Worm (Caenorhabditis elegans): ENCODE measurements around the gene lgc-9.

DNA sequence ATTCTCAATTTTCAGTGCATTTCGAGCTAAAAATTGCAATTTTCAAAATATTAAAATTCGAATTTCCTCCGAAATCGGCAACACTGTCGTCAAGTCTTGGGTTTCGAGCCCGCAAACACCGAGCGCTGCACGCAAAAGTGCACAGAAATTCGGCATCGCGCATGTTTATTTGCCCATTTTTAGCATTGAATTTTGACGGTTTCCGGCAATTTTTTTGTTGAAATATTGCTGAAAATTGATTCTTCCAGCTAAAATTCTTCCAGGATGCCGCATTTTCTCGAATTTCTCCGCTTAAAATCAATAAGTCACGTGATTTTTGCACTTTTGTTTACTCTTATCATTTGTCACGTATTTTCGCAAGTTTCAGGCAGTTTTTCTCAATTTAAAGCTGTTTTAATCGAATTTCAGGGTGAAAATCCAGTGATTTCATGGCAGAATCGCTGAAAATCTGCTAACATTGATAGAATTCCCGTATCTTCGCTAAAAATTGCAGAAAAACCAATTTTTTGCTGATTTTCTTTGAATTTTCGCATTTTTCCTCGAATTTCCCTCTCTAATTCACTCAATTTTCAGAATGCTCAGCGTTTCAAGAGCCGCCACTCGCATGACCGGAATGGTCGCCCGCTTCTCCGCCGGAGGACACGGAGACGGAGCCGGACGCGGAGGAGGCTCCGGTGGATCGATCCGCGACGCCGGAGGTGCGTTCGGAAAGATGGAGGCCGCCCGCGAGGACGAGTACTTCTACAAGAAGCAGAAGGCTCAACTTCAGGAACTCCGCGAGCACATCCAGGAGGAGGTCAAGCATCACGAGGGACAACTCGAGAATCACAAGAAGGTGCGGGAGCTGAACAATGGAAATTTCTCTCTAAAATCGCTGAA, 29.9 kb upstream of the lgc-9 start, which contains the start of gene mai-2:
- no peak for TF ChIP-seq odd-2 (tag; optimal IDR thresholded peaks at IDR 0.05)
- TF ChIP-seq tbx-2 (tag; optimal IDR thresholded peaks at IDR 0.05), result no peak
- no peak for TF ChIP-seq hlh-8 (tag; optimal IDR thresholded peaks at IDR 0.05)
- no peak for TF ChIP-seq C08G9.2 (tag; optimal IDR thresholded peaks at IDR 0.05)
- no peak for TF ChIP-seq dve-1 (tag; optimal IDR thresholded peaks at IDR 0.05)
- TF ChIP-seq pqm-1 (tag; optimal IDR thresholded peaks at IDR 0.05), result no peak
- no peak for TF ChIP-seq pha-4 (tag; optimal IDR thresholded peaks at IDR 0.05)
- TF ChIP-seq pat-9 (tag; optimal IDR thresholded peaks at IDR 0.05), result no peak
- no peak for TF ChIP-seq tbx-7 (tag; optimal IDR thresholded peaks at IDR 0.05)
- TF ChIP-seq ceh-34 (tag; optimal IDR thresholded peaks at IDR 0.05), result no peak

Measured in whole organism, late embryonic.